Worm (Caenorhabditis elegans) whole organism, L4/young adult: ENCODE data around the gene sru-4.

Source experiments
- W03F9.2 ChIP-seq: fragments of 150-350 bp; optimal IDR thresholded peaks from 2 replicates; lab custom pipeline; 2014; ENCODE audit warnings: missing biosample characterization, missing genetic modification characterization
- dao-5 ChIP-seq: sonication (generic microtip); optimal IDR thresholded peaks from 2 replicates; lab custom pipeline; 2016; ENCODE audit warnings: missing genotype, missing genetic modification characterization, moderate library complexity, missing compliant biosample characterization
- him-1 ChIP-seq: sonication (generic microtip); optimal IDR thresholded peaks from 2 replicates; lab custom pipeline; 2016; ENCODE audit warnings: missing genotype, missing genetic modification reagents, missing genetic modification characterization, missing compliant biosample characterization

- no peak for TF ChIP-seq W03F9.2 (tag; lab: Kevin White, UChicago)
- TF ChIP-seq him-1 (tag; lab: Kevin White, UChicago) = no peak
- TF ChIP-seq dao-5 (tag; lab: Kevin White, UChicago) = no peak
Measured at ce11 chrIV:9516831-9517230, 18.6 kb downstream of the sru-4 start, which contains the start of gene C33A12.19.
